Worm (Caenorhabditis elegans) whole organism, L4/young adult: Measurements from ENCODE around the gene fut-4.

Source experiments
- W03F9.2 ChIP-seq: fragments of 150-350 bp; optimal IDR thresholded peaks from 2 replicates; lab custom pipeline; 2014; ENCODE audit warnings: missing biosample characterization, missing genetic modification characterization
- dao-5 ChIP-seq: sonication (generic microtip); optimal IDR thresholded peaks from 2 replicates; lab custom pipeline; 2016; ENCODE audit warnings: missing genotype, missing genetic modification characterization, moderate library complexity, missing compliant biosample characterization
- him-1 ChIP-seq: sonication (generic microtip); optimal IDR thresholded peaks from 2 replicates; lab custom pipeline; 2016; ENCODE audit warnings: missing genotype, missing genetic modification reagents, missing genetic modification characterization, missing compliant biosample characterization

ce11 chrII:2785787-2786186, 36.5 kb downstream of the fut-4 start:
- TF ChIP-seq him-1 (tag; lab: Kevin White, UChicago) (no peak), dao-5 (tag; lab: Kevin White, UChicago) (no peak), W03F9.2 (tag; lab: Kevin White, UChicago) (no peak)
